Worm (Caenorhabditis elegans): ENCODE results near the gene F18C5.10.

DNA sequence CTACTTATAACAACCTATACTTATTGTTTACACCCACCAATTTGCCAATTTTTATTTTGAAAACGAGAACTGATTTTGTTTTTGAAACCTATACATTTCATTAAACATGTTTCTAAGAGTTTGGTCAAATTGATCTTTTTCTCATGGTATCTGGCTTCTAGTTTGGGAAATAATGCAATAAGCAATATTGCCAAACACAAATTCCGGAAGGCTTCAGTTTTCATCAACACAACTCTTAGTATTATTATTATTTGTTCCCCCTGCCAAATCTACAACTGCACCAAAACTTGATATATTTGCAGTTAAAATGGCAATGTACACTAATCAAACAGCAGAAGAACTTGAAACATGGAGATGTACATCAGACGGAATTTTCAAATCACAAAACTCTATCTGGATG, 7.5 kb upstream of the F18C5.10 start, which contains the start of gene sra-27:
- TF ChIP-seq lin-39 (tag; optimal IDR thresholded peaks at IDR 0.05) (no peak), elt-3 (tag; optimal IDR thresholded peaks at IDR 0.05) (no peak), dpl-1 (GFP tag; optimal IDR thresholded peaks at IDR 0.05) (no peak), tbx-2 (tag; optimal IDR thresholded peaks at IDR 0.05) (no peak), blmp-1 (tag; optimal IDR thresholded peaks at IDR 0.05) (no peak), fkh-10 (GFP tag; optimal IDR thresholded peaks at IDR 0.05) (no peak), pag-3 (tag; optimal IDR thresholded peaks at IDR 0.05; ENCODE audit: borderline replicate concordance, insufficient read depth) (no peak), nhr-12 (tag; optimal IDR thresholded peaks at IDR 0.05) (no peak), nhr-90 (tag; optimal IDR thresholded peaks at IDR 0.05; ENCODE audit: poor library complexity) (no peak), nhr-76 (tag; optimal IDR thresholded peaks at IDR 0.05) (no peak), ceh-63 (GFP tag; optimal IDR thresholded peaks at IDR 0.05) (no peak)
